Fruit fly (Drosophila melanogaster): Measurements from ENCODE around the gene CG14985.

- TF ChIP-seq zf30C (GFP tag; optimal IDR thresholded peaks at IDR 0.05) (no peak), run (tag; optimal IDR thresholded peaks at IDR 0.05) (no peak), CG11504 (tag; optimal IDR thresholded peaks at IDR 0.05) (no peak), E2f1 (GFP tag; IDR thresholded peaks at IDR 0.05) (no peak), CG17912 (GFP tag; optimal IDR thresholded peaks at IDR 0.05) (no peak), trh (GFP tag; optimal IDR thresholded peaks at IDR 0.05) (no peak), CG16779 (GFP tag; IDR thresholded peaks at IDR 0.05) (no peak), Spps (tag; optimal IDR thresholded peaks at IDR 0.05) (no peak)
Measured at dm6 chr3L:3976438-3976837, 26.8 kb upstream of the CG14985 start.

All from whole organism, embryonic.